Fruit fly (Drosophila melanogaster): ENCODE data around the gene sstn.

Gene sstn

DNA sequence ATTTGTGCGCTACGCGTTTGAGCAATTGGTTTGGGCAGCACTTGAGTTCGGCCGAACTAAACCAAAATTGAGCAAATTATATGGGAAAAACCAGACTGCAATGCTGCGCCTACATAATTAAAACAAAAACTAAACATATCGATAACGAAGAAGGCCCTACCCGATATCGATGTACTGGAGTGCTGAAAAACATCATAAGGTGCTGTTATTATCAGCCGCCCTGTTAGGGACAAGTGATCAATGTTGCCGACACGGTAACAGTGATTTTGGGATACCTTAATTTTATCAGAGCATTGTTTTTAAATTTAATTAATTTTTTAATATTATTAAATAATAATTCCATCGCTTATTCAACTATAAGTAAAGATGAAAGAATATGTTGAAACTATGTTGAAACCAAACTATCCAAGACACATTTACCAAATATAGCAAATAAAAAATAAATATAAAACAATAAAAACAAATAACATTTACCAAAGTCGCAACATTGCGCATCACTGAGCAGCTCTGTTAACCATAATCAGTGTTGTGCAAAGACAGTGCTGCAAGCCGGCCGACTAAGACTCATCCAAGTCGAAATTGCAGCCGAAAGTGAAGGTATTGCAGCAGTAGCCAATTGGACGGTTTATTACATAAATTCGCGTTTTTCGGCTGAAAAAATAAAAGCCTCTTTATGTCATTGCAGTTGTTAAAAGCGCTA lies at the start of gene sstn, which contains the start of the genes Plp and GlyRS (continued):
- TF ChIP-seq Sox15 (GFP tag; optimal IDR thresholded peaks at IDR 0.05) (no peak), svp (GFP tag) (peak; percentile 60), Hr4 (GFP tag; optimal IDR thresholded peaks at IDR 0.05) (no peak), Met (GFP tag; optimal IDR thresholded peaks at IDR 0.05) (peak; percentile 18)

DNA sequence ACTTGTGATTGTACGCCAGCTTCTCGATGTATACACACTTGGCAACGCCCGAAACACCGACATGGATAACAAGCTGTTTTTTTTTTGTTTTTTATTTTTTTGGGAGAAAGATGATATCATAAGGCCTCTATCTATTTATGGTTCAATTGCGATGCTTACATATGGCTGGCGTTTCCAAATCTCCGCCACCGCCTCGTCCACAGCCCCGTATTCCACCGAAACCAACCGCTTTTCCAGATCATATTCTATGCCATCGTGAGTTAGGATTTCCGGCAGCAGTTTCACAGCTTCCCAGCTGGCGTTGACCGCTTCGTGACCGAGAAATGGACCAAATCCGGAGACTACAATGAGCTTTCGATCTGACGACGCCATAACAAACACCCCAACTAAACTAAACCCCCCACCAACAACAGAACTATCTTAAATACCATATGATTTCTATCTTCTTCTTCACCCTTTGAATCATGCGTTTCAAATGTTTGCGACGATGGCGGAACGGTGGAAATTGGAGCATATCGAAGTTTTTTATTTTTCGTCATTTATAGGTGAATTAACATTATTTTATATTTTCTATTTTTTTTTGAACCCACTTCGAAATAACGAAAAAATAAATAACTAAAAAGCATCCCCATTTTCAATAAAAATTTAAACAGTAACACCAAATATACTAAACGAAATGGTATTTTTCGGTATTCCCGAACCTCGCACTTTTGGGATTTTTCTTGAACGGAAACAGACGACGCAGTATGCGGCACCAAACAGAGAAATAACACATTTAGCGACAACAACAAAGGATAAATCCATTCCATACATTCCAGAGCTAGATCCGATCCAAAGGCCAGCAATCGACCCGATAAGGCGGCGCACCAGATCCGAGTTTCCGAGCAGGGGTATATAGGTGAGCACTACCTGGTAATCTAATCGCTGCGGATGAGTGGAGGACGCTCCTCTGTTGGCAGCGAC lies 49.4 kb upstream of the sstn start, which contains the start of the genes CG32147 and Pex3:
TSS of gene CG32147 (minus strand) at position 422 of the 963 bp plus-strand sequence.
TSS of gene Pex3 (plus strand) at position 718 of the 963 bp plus-strand sequence.
- TF ChIP-seq fd59A (GFP tag; optimal IDR thresholded peaks at IDR 0.05) (no peak), topi (GFP tag; optimal IDR thresholded peaks at IDR 0.05) (no peak), CG6792 (GFP tag; optimal IDR thresholded peaks at IDR 0.05) (no peak), CG11762 (GFP tag; optimal IDR thresholded peaks at IDR 0.05; ENCODE audit: insufficient read depth) (no peak), ss (GFP tag; optimal IDR thresholded peaks at IDR 0.05) (no peak), salr (GFP tag; optimal IDR thresholded peaks at IDR 0.05) (no peak), Eip75B (GFP tag; optimal IDR thresholded peaks at IDR 0.05) (no peak), CG4318 (GFP tag; optimal IDR thresholded peaks at IDR 0.05) (no peak), svp (GFP tag) (peak; percentile 49), CG6854 (GFP tag; optimal IDR thresholded peaks at IDR 0.05) (peak; percentile 43), acj6 (GFP tag; optimal IDR thresholded peaks at IDR 0.05) (no peak), fkh (GFP tag; optimal IDR thresholded peaks at IDR 0.05) (no peak), Ets21C (GFP tag; optimal IDR thresholded peaks at IDR 0.05) (no peak), CG6276 (GFP tag; optimal IDR thresholded peaks at IDR 0.05) (no peak), CG7368 (GFP tag; optimal IDR thresholded peaks at IDR 0.05) (no peak), CG31627 (GFP tag; optimal IDR thresholded peaks at IDR 0.05) (no peak), lz (GFP tag; optimal IDR thresholded peaks at IDR 0.05) (no peak), esn (GFP tag; optimal IDR thresholded peaks at IDR 0.05) (peak; percentile 4), CG6808 (GFP tag; optimal IDR thresholded peaks at IDR 0.05) (peak; percentile 26), achi (GFP tag; optimal IDR thresholded peaks at IDR 0.05) (no peak), Hr39 (GFP tag; optimal IDR thresholded peaks at IDR 0.05) (no peak), Ets96B (tag; optimal IDR thresholded peaks at IDR 0.05) (no peak), dac (GFP tag; optimal IDR thresholded peaks at IDR 0.05) (no peak), Met (GFP tag; optimal IDR thresholded peaks at IDR 0.05) (no peak), CG32006 (GFP tag; optimal IDR thresholded peaks at IDR 0.05) (no peak), CG9139 (GFP tag; optimal IDR thresholded peaks at IDR 0.05) (no peak), Eip78C (GFP tag) (peak; percentile 39), Sox14 (GFP tag; optimal IDR thresholded peaks at IDR 0.05) (peak; percentile 67), pdm3 (GFP tag; optimal IDR thresholded peaks at IDR 0.05) (no peak), CG8119 (GFP tag; IDR thresholded peaks at IDR 0.05) (no peak; the same call in 1 of the 3 replicates), CG6163 (GFP tag; IDR thresholded peaks at IDR 0.05) (no peak), CG11902 (GFP tag; optimal IDR thresholded peaks at IDR 0.05) (no peak), OdsH (GFP tag; optimal IDR thresholded peaks at IDR 0.05) (no peak), CG10631 (GFP tag; optimal IDR thresholded peaks at IDR 0.05) (no peak), CG34406 (GFP tag; optimal IDR thresholded peaks at IDR 0.05) (no peak)
